Worm (Caenorhabditis elegans) whole organism, young adult: ENCODE results near the gene C36H8.1.

Experiments used
- F10E7.11 ChIP-seq: sonication (generic microtip); optimal IDR thresholded peaks from 2 replicates; lab custom pipeline; 2017; ENCODE audit warnings: mild to moderate bottlenecking, missing genetic modification characterization, moderate library complexity, missing compliant biosample characterization
- F22D6.2 ChIP-seq: sonication (generic microtip); optimal IDR thresholded peaks from 2 replicates; lab custom pipeline; 2016; ENCODE audit warnings: mild to moderate bottlenecking, missing genetic modification characterization, missing compliant biosample characterization
- F49E8.2 ChIP-seq: sonication (generic microtip); optimal IDR thresholded peaks from 3 replicates; lab custom pipeline; 2017; ENCODE audit warnings: missing genetic modification characterization, mild to moderate bottlenecking, missing compliant biosample characterization, antibody characterized with exemption, moderate library complexity; ENCODE audit not compliant: insufficient read depth
- let-526 ChIP-seq: fragments of 200-800 bp; sonication (Bioruptor generic); IDR thresholded peaks from 2 replicates; pipeline ENCODE4 v1.3.6; 2022; ENCODE audit warnings: missing genetic modification reagents, missing genetic modification characterization, missing compliant biosample characterization
- lin-35 ChIP-seq, 3 experiments: fragments of 150-350 bp in 2 of 3; sonication (generic microtip) in 1 of 3; optimal IDR thresholded peaks; 2 replicates each; lab custom pipeline; 2014 to 2018; ENCODE audit warnings: missing biosample characterization in 3 of 3, missing genetic modification characterization in 3 of 3, missing genetic modification reagents in 3 of 3
- lsy-27 ChIP-seq: sonication (generic microtip); optimal IDR thresholded peaks from 2 replicates; lab custom pipeline; 2017; ENCODE audit warnings: missing genetic modification characterization, mild to moderate bottlenecking, missing compliant biosample characterization, antibody characterized with exemption, missing genotype, borderline replicate concordance; ENCODE audit not compliant: insufficient read depth
- mcd-1 ChIP-seq: fragments of 200-800 bp; sonication (Bioruptor generic); IDR thresholded peaks from 2 replicates; pipeline ENCODE4 v1.3.6; 2022; ENCODE audit warnings: missing genetic modification reagents, missing genetic modification characterization, missing compliant biosample characterization
- nfya-1 ChIP-seq: sonication (generic microtip); optimal IDR thresholded peaks from 2 replicates; lab custom pipeline; 2017; ENCODE audit warnings: antibody characterized with exemption, missing compliant biosample characterization, missing genetic modification characterization, borderline replicate concordance; ENCODE audit not compliant: insufficient read depth
- nhr-27 ChIP-seq: fragments of 200-800 bp; sonication (Bioruptor generic); optimal IDR thresholded peaks from 2 replicates; lab custom pipeline; 2018; ENCODE audit warnings: mild to moderate bottlenecking, missing genetic modification characterization, moderate library complexity, missing compliant biosample characterization
- rpc-1 ChIP-seq, 2 experiments: fragments of 150-350 bp in 1 of 2; sonication (generic microtip) in 1 of 2; optimal IDR thresholded peaks; 2 replicates each; lab custom pipeline; 2014 to 2018; ENCODE audit warnings: missing biosample characterization in 1 of 2, missing genetic modification characterization in 1 of 2, missing genetic modification reagents in 1 of 2, missing genotype in 1 of 2
- sea-2 ChIP-seq: fragments of 200-800 bp; sonication (Bioruptor generic); IDR thresholded peaks from 2 replicates; pipeline ENCODE4 v1.3.6; 2022; ENCODE audit warnings: missing genetic modification characterization, missing compliant biosample characterization
- unc-130 ChIP-seq: sonication (generic microtip); optimal IDR thresholded peaks from 2 replicates; lab custom pipeline; 2016; ENCODE audit warnings: missing genetic modification reagents, missing genetic modification characterization, missing compliant biosample characterization
- ztf-26 ChIP-seq: sonication (generic microtip); optimal IDR thresholded peaks from 2 replicates; lab custom pipeline; 2017; ENCODE audit warnings: missing genetic modification characterization, missing compliant biosample characterization
- ztf-28 ChIP-seq: fragments of 200-800 bp; sonication (Bioruptor generic); IDR thresholded peaks from 2 replicates; pipeline ENCODE4 v1.3.6; 2022; ENCODE audit warnings: missing genetic modification reagents, missing genetic modification characterization, missing compliant biosample characterization

DNA sequence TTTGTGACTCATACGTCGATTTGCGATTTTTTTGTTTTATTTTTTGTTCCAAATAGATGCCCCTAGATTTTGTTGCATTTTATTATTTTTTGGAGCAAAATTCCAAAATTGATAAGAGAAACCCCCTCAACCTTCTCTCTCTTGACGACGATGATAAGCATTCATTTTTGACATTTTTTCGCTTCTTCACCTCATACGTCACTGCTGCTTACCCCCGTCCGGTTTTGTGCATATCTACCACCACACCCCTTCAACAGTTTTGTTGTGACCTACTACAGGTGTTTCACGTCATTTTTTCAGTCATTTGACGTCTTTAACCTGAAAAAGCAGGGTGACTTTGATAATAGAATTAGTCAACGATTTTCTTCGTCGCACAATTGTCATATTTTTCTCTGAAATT lies 45.7 kb downstream of the C36H8.1 start:
- TF ChIP-seq let-526 (GFP tag; lab: Robert Waterston, UW) (no peak), lin-35 (GFP tag; optimal IDR thresholded peaks at IDR 0.05; lab: Kevin White, UChicago) (no peak), F10E7.11 (no peak), F49E8.2 (tag; lab: Kevin White, UChicago) (no peak), lsy-27 (tag; lab: Kevin White, UChicago) (no peak), nfya-1 (no peak), mcd-1 (GFP tag; lab: Robert Waterston, UW) (no peak), ztf-28 (GFP tag; lab: Robert Waterston, UW) (no peak), nhr-27 (no peak), F22D6.2 (tag; lab: Kevin White, UChicago) (no peak), unc-130 (GFP tag; lab: Kevin White, UChicago) (no peak), ztf-26 (tag; lab: Kevin White, UChicago) (no peak), rpc-1 (optimal IDR thresholded peaks at IDR 0.05; lab: Kevin White, UChicago) (no peak), rpc-1 (tag; optimal IDR thresholded peaks at IDR 0.05; lab: Kevin White, UChicago) (no peak), sea-2 (GFP tag; lab: Robert Waterston, UW) (no peak)
